Fruit fly (Drosophila melanogaster) whole organism, embryonic: ENCODE data around the gene CG4004.

Source experiments
- Ada2b ChIP-seq: fragments of 200-800 bp; sonication (Bioruptor generic); IDR thresholded peaks from 2 replicates; pipeline ENCODE4 v1.3.6; 2022; ENCODE audit warnings: missing biosample characterization, missing genetic modification characterization
- B-H1 ChIP-seq: fragments of 200-800 bp; sonication (Bioruptor generic); IDR thresholded peaks from 3 replicates; pipeline ENCODE4 v1.3.6; 2022; ENCODE audit warnings: missing biosample characterization, missing genetic modification characterization
- Bdp1 ChIP-seq: fragments of 200-800 bp; sonication (Bioruptor generic); optimal IDR thresholded peaks from 3 replicates; lab custom pipeline; 2016; ENCODE audit warnings: missing biosample characterization, missing genetic modification characterization
- CG10321 ChIP-seq: fragments of 200-800 bp; sonication (Bioruptor generic); IDR thresholded peaks from 2 replicates; pipeline ENCODE4 v1.3.6; 2022; ENCODE audit warnings: missing biosample characterization, missing genetic modification characterization
- CG10543 ChIP-seq: fragments of 200-800 bp; sonication (Bioruptor generic); optimal IDR thresholded peaks from 3 replicates; lab custom pipeline; 2017; ENCODE audit warnings: missing biosample characterization, mild to moderate bottlenecking, missing genetic modification characterization, moderate library complexity
- CG10654 ChIP-seq: fragments of 200-800 bp; sonication (Bioruptor generic); optimal IDR thresholded peaks from 2 replicates; lab custom pipeline; 2016; ENCODE audit warnings: missing biosample characterization, missing genetic modification characterization
- CG11456 ChIP-seq: fragments of 200-800 bp; sonication (Bioruptor generic); IDR thresholded peaks from 3 replicates; pipeline ENCODE4 v1.3.6; 2022; ENCODE audit warnings: missing biosample characterization, missing genetic modification characterization
- CG12071 ChIP-seq: fragments of 200-800 bp; sonication (Bioruptor generic); optimal IDR thresholded peaks from 3 replicates; lab custom pipeline; 2018; ENCODE audit warnings: missing biosample characterization, mild to moderate bottlenecking, missing genetic modification characterization
- CG12104 ChIP-seq: fragments of 200-800 bp; sonication (Bioruptor generic); optimal IDR thresholded peaks from 3 replicates; lab custom pipeline; 2016; ENCODE audit warnings: missing biosample characterization, missing genetic modification characterization
- CG1233 ChIP-seq: fragments of 200-800 bp; sonication (Bioruptor generic); optimal IDR thresholded peaks from 4 replicates; lab custom pipeline; 2018; ENCODE audit warnings: missing biosample characterization, mild to moderate bottlenecking, missing genetic modification characterization
- CG1529 ChIP-seq: fragments of 200-800 bp; sonication (Bioruptor generic); optimal IDR thresholded peaks from 3 replicates; lab custom pipeline; 2018; ENCODE audit warnings: missing biosample characterization, missing genetic modification characterization
- CG16779 ChIP-seq: fragments of 200-800 bp; sonication (Bioruptor generic); IDR thresholded peaks from 2 replicates; pipeline ENCODE4 v1.3.6; 2022; ENCODE audit warnings: missing biosample characterization, missing genetic modification characterization
- CG17568 ChIP-seq: fragments of 200-800 bp; sonication (Bioruptor generic); optimal IDR thresholded peaks from 2 replicates; lab custom pipeline; 2018; ENCODE audit warnings: missing biosample characterization, mild to moderate bottlenecking, missing genetic modification characterization, moderate library complexity
- CG18599 ChIP-seq: fragments of 200-800 bp; sonication (Bioruptor generic); optimal IDR thresholded peaks from 3 replicates; lab custom pipeline; 2017; ENCODE audit warnings: missing biosample characterization, missing genetic modification characterization, mild to moderate bottlenecking, moderate library complexity, missing genetic modification reagents
- CG2116 ChIP-seq: fragments of 200-800 bp; sonication (Bioruptor generic); optimal IDR thresholded peaks from 3 replicates; lab custom pipeline; 2018; ENCODE audit warnings: missing biosample characterization, mild to moderate bottlenecking, missing genetic modification characterization
- CG2129 ChIP-seq: fragments of 200-800 bp; sonication (Bioruptor generic); IDR thresholded peaks from 2 replicates; pipeline ENCODE4 v1.3.6; 2022; ENCODE audit warnings: missing biosample characterization, missing genetic modification characterization; ENCODE audit not compliant: partially characterized antibody
- CG31365 ChIP-seq: fragments of 200-800 bp; sonication (Bioruptor generic); optimal IDR thresholded peaks from 2 replicates; lab custom pipeline; 2018; ENCODE audit warnings: missing biosample characterization, mild to moderate bottlenecking, missing genetic modification characterization
- CG34224 ChIP-seq: fragments of 200-800 bp; sonication (Bioruptor generic); IDR thresholded peaks from 3 replicates; pipeline ENCODE4 v1.3.6; 2022; ENCODE audit warnings: missing biosample characterization, missing genetic modification characterization; ENCODE audit not compliant: partially characterized antibody
- CG34422 ChIP-seq: fragments of 200-800 bp; sonication (Bioruptor generic); IDR thresholded peaks from 3 replicates; pipeline ENCODE4 v1.3.6; 2022; ENCODE audit warnings: missing biosample characterization, missing genetic modification characterization
- CG3995 ChIP-seq: fragments of 200-800 bp; sonication (Bioruptor generic); optimal IDR thresholded peaks from 3 replicates; lab custom pipeline; 2016; ENCODE audit warnings: missing biosample characterization, missing genetic modification characterization
- CG4404 ChIP-seq: fragments of 200-800 bp; sonication (Bioruptor generic); IDR thresholded peaks from 2 replicates; pipeline ENCODE4 v1.3.6; 2022; ENCODE audit warnings: missing biosample characterization, missing genetic modification characterization
- CG4854 ChIP-seq: fragments of 200-800 bp; sonication (Bioruptor generic); optimal IDR thresholded peaks from 2 replicates; lab custom pipeline; 2016; ENCODE audit warnings: missing biosample characterization, missing genetic modification characterization, inconsistent platforms
- CG5245 ChIP-seq: fragments of 200-800 bp; sonication (Bioruptor generic); optimal IDR thresholded peaks from 3 replicates; lab custom pipeline; 2016; ENCODE audit warnings: missing biosample characterization, missing genetic modification characterization
- CG7786 ChIP-seq: fragments of 200-800 bp; sonication (Bioruptor generic); optimal IDR thresholded peaks from 2 replicates; lab custom pipeline; 2016; ENCODE audit warnings: missing biosample characterization, missing genetic modification characterization
- CG9609 ChIP-seq: fragments of 200-800 bp; sonication (Bioruptor generic); optimal IDR thresholded peaks from 3 replicates; lab custom pipeline; 2016; ENCODE audit warnings: missing biosample characterization, missing genetic modification characterization
- CG9817 ChIP-seq: fragments of 200-800 bp; sonication (Bioruptor generic); optimal IDR thresholded peaks from 2 replicates; lab custom pipeline; 2018; ENCODE audit warnings: missing biosample characterization, mild to moderate bottlenecking, missing genetic modification characterization, moderate library complexity
- CHES-1-like ChIP-seq: fragments of 200-800 bp; sonication (Bioruptor generic); optimal IDR thresholded peaks from 2 replicates; lab custom pipeline; 2016; ENCODE audit warnings: missing biosample characterization, missing genetic modification characterization
- Dp ChIP-seq: fragments of 200-800 bp; sonication (Bioruptor generic); optimal IDR thresholded peaks from 2 replicates; lab custom pipeline; 2018; ENCODE audit warnings: missing biosample characterization, mild to moderate bottlenecking, missing genetic modification characterization, moderate library complexity
- ERR ChIP-seq: fragments of 200-800 bp; sonication (Bioruptor generic); optimal IDR thresholded peaks from 2 replicates; lab custom pipeline; 2016; ENCODE audit warnings: missing biosample characterization, missing genetic modification characterization
- H2.0 ChIP-seq: fragments of 200-800 bp; sonication (Bioruptor generic); IDR thresholded peaks from 2 replicates; pipeline ENCODE4 v1.3.6; 2022; ENCODE audit warnings: missing biosample characterization, missing genetic modification characterization
- Max ChIP-seq: fragments of 200-800 bp; sonication (Bioruptor generic); optimal IDR thresholded peaks from 2 replicates; lab custom pipeline; 2016; ENCODE audit warnings: missing biosample characterization, mild to moderate bottlenecking, missing genetic modification characterization
- Side ChIP-seq: fragments of 200-800 bp; sonication (Bioruptor generic); optimal IDR thresholded peaks from 2 replicates; lab custom pipeline; 2016; ENCODE audit warnings: missing biosample characterization, missing genetic modification characterization
- Spps ChIP-seq: fragments of 200-800 bp; sonication (Bioruptor generic); optimal IDR thresholded peaks from 2 replicates; lab custom pipeline; 2018; ENCODE audit warnings: missing biosample characterization, mild to moderate bottlenecking, missing genetic modification characterization
- Tbp ChIP-seq: fragments of >200 bp; optimal IDR thresholded peaks from 2 replicates; lab custom pipeline; 2018; ENCODE audit warnings: missing biosample characterization, missing genetic modification characterization
- abd-A ChIP-seq: fragments of 200-800 bp; sonication (Bioruptor generic); optimal IDR thresholded peaks from 3 replicates; lab custom pipeline; 2019; ENCODE audit warnings: missing biosample characterization, mild to moderate bottlenecking, missing genetic modification characterization, moderate library complexity
- corto ChIP-seq: fragments of 200-800 bp; sonication (Bioruptor generic); optimal IDR thresholded peaks from 2 replicates; lab custom pipeline; 2016; ENCODE audit warnings: missing biosample characterization, mild to moderate bottlenecking, missing genetic modification characterization, moderate library complexity
- crol ChIP-seq: fragments of 200-800 bp; sonication (Bioruptor generic); IDR thresholded peaks from 2 replicates; pipeline ENCODE4 v1.3.6; 2022; ENCODE audit warnings: missing biosample characterization, missing genetic modification characterization
- ems ChIP-seq: fragments of 200-800 bp; sonication (Bioruptor generic); optimal IDR thresholded peaks from 3 replicates; lab custom pipeline; 2016; ENCODE audit warnings: missing biosample characterization, missing genetic modification characterization
- esg ChIP-seq: fragments of 200-800 bp; sonication (Bioruptor generic); conservative IDR thresholded peaks from 2 replicates; pipeline ENCODE4 v1.3.6; 2022; ENCODE audit warnings: missing biosample characterization, missing genetic modification characterization
- exex ChIP-seq: fragments of 200-800 bp; sonication (Bioruptor generic); optimal IDR thresholded peaks from 4 replicates; lab custom pipeline; 2018; ENCODE audit warnings: missing biosample characterization, mild to moderate bottlenecking, missing genetic modification characterization, moderate library complexity
- fd64A ChIP-seq: fragments of 200-800 bp; sonication (Bioruptor generic); optimal IDR thresholded peaks from 3 replicates; lab custom pipeline; 2018; ENCODE audit warnings: missing biosample characterization, mild to moderate bottlenecking, missing genetic modification characterization
- ham ChIP-seq: fragments of 200-800 bp; sonication (Bioruptor generic); IDR thresholded peaks from 2 replicates; pipeline ENCODE4 v1.3.6; 2022; ENCODE audit warnings: missing biosample characterization, missing genetic modification characterization
- hkb ChIP-seq, 2 experiments: fragments of 200-800 bp in 1 of 2; fragments of >200 bp in 1 of 2; sonication (Bioruptor generic) in 1 of 2; IDR thresholded peaks in 1 of 2; optimal IDR thresholded peaks in 1 of 2; 2 replicates each; pipeline versions ENCODE4 v1.3.6 to Lab custom; 2017 to 2022; ENCODE audit warnings: missing biosample characterization in 1 of 2, missing genetic modification characterization in 1 of 2
- lab ChIP-seq: fragments of 200-800 bp; sonication (Bioruptor generic); optimal IDR thresholded peaks from 3 replicates; lab custom pipeline; 2017; ENCODE audit warnings: missing biosample characterization, missing genetic modification characterization, mild to moderate bottlenecking, moderate library complexity, missing genetic modification reagents
- maf-S ChIP-seq: fragments of 200-800 bp; sonication (Bioruptor generic); optimal IDR thresholded peaks from 2 replicates; lab custom pipeline; 2016; ENCODE audit warnings: missing biosample characterization, missing genetic modification characterization
- pros ChIP-seq: fragments of 200-800 bp; sonication (Bioruptor generic); optimal IDR thresholded peaks from 3 replicates; lab custom pipeline; 2019; ENCODE audit warnings: missing biosample characterization, mild to moderate bottlenecking, missing genetic modification characterization, moderate library complexity
- so ChIP-seq: fragments of 200-800 bp; sonication (Bioruptor generic); IDR thresholded peaks from 3 replicates; pipeline ENCODE4 v1.3.6; 2022; ENCODE audit warnings: missing biosample characterization, missing genetic modification characterization
- toy ChIP-seq: fragments of 200-800 bp; sonication (Bioruptor generic); IDR thresholded peaks from 2 replicates; pipeline ENCODE4 v1.3.6; 2022; ENCODE audit warnings: missing biosample characterization, missing genetic modification characterization
- unpg ChIP-seq: fragments of 200-800 bp; sonication (Bioruptor generic); optimal IDR thresholded peaks from 3 replicates; lab custom pipeline; 2018; ENCODE audit warnings: missing biosample characterization, mild to moderate bottlenecking, missing genetic modification characterization, moderate library complexity
- usp ChIP-seq: fragments of >200 bp; optimal IDR thresholded peaks from 2 replicates; lab custom pipeline; 2017; ENCODE audit warnings: missing biosample characterization, missing genetic modification characterization
- z ChIP-seq: fragments of 200-800 bp; sonication (Bioruptor generic); IDR thresholded peaks from 3 replicates; pipeline ENCODE4 v1.3.6; 2022; ENCODE audit warnings: missing biosample characterization, missing genetic modification characterization

The CG4004 gene

DNA sequence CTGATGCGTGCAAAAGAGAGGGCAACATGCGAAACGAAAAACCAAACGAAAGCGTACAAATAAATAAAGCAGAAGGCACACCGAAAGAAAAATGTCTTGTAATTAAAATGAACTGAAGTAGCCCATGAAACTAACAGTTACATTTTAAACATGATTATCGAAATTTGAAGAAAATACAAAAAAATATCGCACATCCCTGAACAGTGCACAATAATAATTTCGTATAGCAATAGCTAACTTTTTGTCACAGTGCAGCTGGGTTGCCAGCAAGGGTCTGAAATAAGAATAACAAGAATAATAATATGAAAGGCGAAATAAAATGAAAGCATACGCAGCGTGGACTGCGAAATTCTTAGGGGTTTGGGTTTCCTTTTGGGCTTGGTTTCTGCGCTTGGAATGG lies 8.2 kb downstream of the CG4004 start (continued):
- peak; percentile 99 for TF ChIP-seq CG4404
- no peak for TF ChIP-seq CG34224 (GFP tag; lab: Robert Waterston, UW)
- peak; percentile 86 for TF ChIP-seq z (GFP tag; lab: Robert Waterston, UW)
- TF ChIP-seq exex (tag; lab: Kevin White, UChicago) = peak; percentile 91
- TF ChIP-seq hkb (optimal IDR thresholded peaks at IDR 0.05; lab: Kevin White, UChicago) = no peak
- TF ChIP-seq hkb (GFP tag; IDR thresholded peaks at IDR 0.05; lab: Robert Waterston, UW) = peak; percentile 99
- peak; percentile 99 for TF ChIP-seq ems (GFP tag; lab: Kevin White, UChicago)
- peak; percentile 90 for TF ChIP-seq fd64A
- TF ChIP-seq abd-A = peak; percentile 91
- TF ChIP-seq Side (GFP tag; lab: Kevin White, UChicago) = peak; percentile 99
- TF ChIP-seq lab (GFP tag; lab: Kevin White, UChicago) = peak; percentile 100
- peak; percentile 99 for TF ChIP-seq CG11456 (GFP tag; lab: Robert Waterston, UW)
- peak; percentile 99 for TF ChIP-seq Spps (tag; lab: Kevin White, UChicago)
- TF ChIP-seq ham (GFP tag; lab: Robert Waterston, UW) = peak; percentile 97
- TF ChIP-seq Dp (GFP tag; lab: Kevin White, UChicago) = peak; percentile 25
- TF ChIP-seq CG34422 (GFP tag; lab: Robert Waterston, UW) = peak; percentile 99
- peak; percentile 99 for TF ChIP-seq ERR (GFP tag; lab: Kevin White, UChicago)
- peak; percentile 99 for TF ChIP-seq CG12104 (GFP tag; lab: Kevin White, UChicago)
- TF ChIP-seq CHES-1-like (GFP tag; lab: Kevin White, UChicago) = peak; percentile 100
- TF ChIP-seq toy (GFP tag; lab: Robert Waterston, UW) = peak; percentile 98
- peak; percentile 90 for TF ChIP-seq CG2116 (GFP tag; lab: Kevin White, UChicago)
- TF ChIP-seq CG5245 (GFP tag; lab: Kevin White, UChicago) = peak; percentile 99
- TF ChIP-seq esg (GFP tag; lab: Robert Waterston, UW) = peak; percentile 99
- TF ChIP-seq crol (GFP tag; lab: Robert Waterston, UW) = peak; percentile 69; the same call in 1 of the 2 replicates
- peak; percentile 76 for TF ChIP-seq CG10321 (GFP tag; lab: Robert Waterston, UW)
- TF ChIP-seq CG4854 (GFP tag; lab: Kevin White, UChicago) = peak; percentile 99
- TF ChIP-seq unpg (GFP tag; lab: Kevin White, UChicago) = peak; percentile 99
- peak; percentile 99 for TF ChIP-seq corto (GFP tag; lab: Kevin White, UChicago)
- peak; percentile 98 for TF ChIP-seq CG1529 (GFP tag; lab: Kevin White, UChicago)
- TF ChIP-seq usp (GFP tag; lab: Kevin White, UChicago) = no peak
- TF ChIP-seq Max (GFP tag; lab: Kevin White, UChicago) = peak; percentile 99
- peak; percentile 99 for TF ChIP-seq CG10654 (GFP tag; lab: Kevin White, UChicago)
- TF ChIP-seq Bdp1 (GFP tag; lab: Kevin White, UChicago) = peak; percentile 95
- peak; percentile 99 for TF ChIP-seq CG9817 (tag; lab: Kevin White, UChicago)
- peak; percentile 89 for TF ChIP-seq CG3995 (GFP tag; lab: Kevin White, UChicago)
- peak; percentile 99 for TF ChIP-seq CG9609
- TF ChIP-seq so = peak; percentile 99
- peak; percentile 99 for TF ChIP-seq B-H1 (GFP tag; lab: Robert Waterston, UW)
- peak; percentile 99 for TF ChIP-seq H2.0 (GFP tag; lab: Robert Waterston, UW)
- peak; percentile 100 for TF ChIP-seq CG18599 (GFP tag; lab: Kevin White, UChicago)
- peak; percentile 99 for TF ChIP-seq Ada2b (GFP tag; lab: Robert Waterston, UW)
- TF ChIP-seq Tbp (GFP tag; lab: Kevin White, UChicago) = no peak
- no peak for TF ChIP-seq CG2129 (GFP tag; lab: Robert Waterston, UW)
- no peak for TF ChIP-seq pros (GFP tag; lab: Kevin White, UChicago)
- TF ChIP-seq CG16779 (GFP tag; lab: Robert Waterston, UW) = peak; percentile 98
- peak; percentile 99 for TF ChIP-seq CG12071 (GFP tag; lab: Kevin White, UChicago)
- peak; percentile 100 for TF ChIP-seq CG7786 (GFP tag; lab: Kevin White, UChicago)
- peak; percentile 99 for TF ChIP-seq maf-S (GFP tag; lab: Kevin White, UChicago)
- TF ChIP-seq CG17568 (GFP tag; lab: Kevin White, UChicago) = peak; percentile 98
- peak; percentile 94 for TF ChIP-seq CG10543 (GFP tag; lab: Kevin White, UChicago)
- peak; percentile 92 for TF ChIP-seq CG31365 (tag; lab: Kevin White, UChicago)
- peak; percentile 88 for TF ChIP-seq CG1233 (GFP tag; lab: Kevin White, UChicago)
